Worm (Caenorhabditis elegans): ENCODE data around the gene F46B6.12.

- TF ChIP-seq dpl-1 (GFP tag; optimal IDR thresholded peaks at IDR 0.05) (no peak), nhr-28 (tag; optimal IDR thresholded peaks at IDR 0.05) (no peak), unc-62 (GFP tag; optimal IDR thresholded peaks at IDR 0.05 in 1 of 2) (peak in 1 of 2 experiments; percentile 38), unc-62 (tag; optimal IDR thresholded peaks at IDR 0.05) (no peak), ceh-28 (tag; optimal IDR thresholded peaks at IDR 0.05) (no peak), fos-1 (tag; optimal IDR thresholded peaks at IDR 0.05) (no peak), T26A8.4 (GFP tag; IDR thresholded peaks at IDR 0.05) (no peak), R02D3.7 (tag; optimal IDR thresholded peaks at IDR 0.05) (no peak), duxl-1 (tag; optimal IDR thresholded peaks at IDR 0.05; ENCODE audit: poor library complexity) (no peak)
Measured at ce11 chrV:9775734-9776133, at the start of gene F46B6.12.
